Fruit fly (Drosophila melanogaster) whole organism, pupa: ENCODE data around the gene CG2712.

Source experiments
- CG10348 ChIP-seq: fragments of 200-800 bp; sonication (Bioruptor generic); IDR thresholded peaks from 2 replicates; pipeline ENCODE4 v1.3.6; 2022; ENCODE audit warnings: missing biosample characterization, missing genetic modification characterization
- CG12605 ChIP-seq: fragments of 200-800 bp; sonication (Bioruptor generic); IDR thresholded peaks from 2 replicates; pipeline ENCODE4 v1.3.6; 2022; ENCODE audit warnings: missing biosample characterization, missing genetic modification characterization
- CG13204 ChIP-seq: fragments of 200-800 bp; sonication (Bioruptor generic); optimal IDR thresholded peaks from 2 replicates; lab custom pipeline; 2018; ENCODE audit warnings: missing biosample characterization, mild to moderate bottlenecking, missing genetic modification characterization, moderate library complexity
- CG14655 ChIP-seq: fragments of 200-800 bp; sonication (Bioruptor generic); optimal IDR thresholded peaks from 3 replicates; lab custom pipeline; 2017; ENCODE audit warnings: mild to moderate bottlenecking, missing biosample characterization, missing genetic modification reagents, missing genetic modification characterization
- CG15710 ChIP-seq: fragments of 200-800 bp; sonication (Bioruptor generic); optimal IDR thresholded peaks from 2 replicates; lab custom pipeline; 2018; ENCODE audit warnings: missing biosample characterization, mild to moderate bottlenecking, missing genetic modification characterization, moderate library complexity
- CG17806 ChIP-seq: fragments of 200-800 bp; sonication (Bioruptor generic); optimal IDR thresholded peaks from 2 replicates; lab custom pipeline; 2018; ENCODE audit warnings: missing biosample characterization, mild to moderate bottlenecking, missing genetic modification characterization, moderate library complexity
- CG32121 ChIP-seq: fragments of 200-800 bp; sonication (Bioruptor generic); IDR thresholded peaks from 2 replicates; pipeline ENCODE4 v1.3.6; 2022; ENCODE audit warnings: missing biosample characterization, missing genetic modification characterization
- CG34367 ChIP-seq: fragments of 200-800 bp; sonication (Bioruptor generic); optimal IDR thresholded peaks from 2 replicates; lab custom pipeline; 2018; ENCODE audit warnings: missing biosample characterization, mild to moderate bottlenecking, missing genetic modification characterization
- CG4496 ChIP-seq: fragments of 200-800 bp; sonication (Bioruptor generic); IDR thresholded peaks from 3 replicates; pipeline ENCODE4 v1.3.6; 2022; ENCODE audit warnings: missing biosample characterization, missing genetic modification characterization
- CG8159 ChIP-seq: fragments of 200-800 bp; sonication (Bioruptor generic); optimal IDR thresholded peaks from 3 replicates; lab custom pipeline; 2018; ENCODE audit warnings: missing biosample characterization, mild to moderate bottlenecking, missing genetic modification characterization, moderate library complexity
- CG8301 ChIP-seq: fragments of 200-800 bp; sonication (Bioruptor generic); optimal IDR thresholded peaks from 2 replicates; lab custom pipeline; 2018; ENCODE audit warnings: missing biosample characterization, mild to moderate bottlenecking, missing genetic modification characterization
- CG9948 ChIP-seq: fragments of 200-800 bp; sonication (Bioruptor generic); optimal IDR thresholded peaks from 2 replicates; lab custom pipeline; 2018; ENCODE audit warnings: missing biosample characterization, mild to moderate bottlenecking, missing genetic modification characterization, moderate library complexity
- EcR ChIP-seq: fragments of 200-800 bp; sonication (Bioruptor generic); optimal IDR thresholded peaks from 3 replicates; lab custom pipeline; 2019; ENCODE audit warnings: missing biosample characterization, missing genetic modification characterization, mild to moderate bottlenecking, moderate library complexity, missing genetic modification reagents
- Ets98B ChIP-seq: fragments of 200-800 bp; sonication (Bioruptor generic); IDR thresholded peaks from 2 replicates; pipeline ENCODE4 v1.3.6; 2022; ENCODE audit warnings: missing biosample characterization, missing genetic modification characterization
- Pif1A ChIP-seq: fragments of 200-800 bp; sonication (Bioruptor generic); optimal IDR thresholded peaks from 3 replicates; lab custom pipeline; 2016; ENCODE audit warnings: missing biosample characterization, missing genetic modification characterization
- Pif1B ChIP-seq: fragments of 200-800 bp; sonication (Bioruptor generic); optimal IDR thresholded peaks from 3 replicates; lab custom pipeline; 2016; ENCODE audit warnings: missing biosample characterization, missing genetic modification characterization
- Snoo ChIP-seq: fragments of 200-800 bp; sonication (Bioruptor generic); optimal IDR thresholded peaks from 3 replicates; lab custom pipeline; 2017; ENCODE audit warnings: missing biosample characterization, mild to moderate bottlenecking, missing genetic modification characterization, inconsistent platforms
- fd96Ca ChIP-seq: fragments of 200-800 bp; sonication (Bioruptor generic); IDR thresholded peaks from 3 replicates; pipeline ENCODE4 v1.3.6; 2022; ENCODE audit warnings: missing biosample characterization, missing genetic modification characterization
- rn ChIP-seq: fragments of 200-800 bp; sonication (Bioruptor generic); IDR thresholded peaks from 2 replicates; pipeline ENCODE4 v1.3.6; 2022; ENCODE audit warnings: missing biosample characterization, missing genetic modification characterization

CG2712 gene

dm6 chrX:2765440-2765839 lies 33.2 kb downstream of the CG2712 start:
- TF ChIP-seq Snoo (tag; lab: Kevin White, UChicago): no peak
- no peak for TF ChIP-seq CG17806
- TF ChIP-seq Pif1A: no peak
- TF ChIP-seq CG4496 (GFP tag; lab: Robert Waterston, UW): no peak
- TF ChIP-seq CG15710: no peak
- no peak for TF ChIP-seq CG13204 (GFP tag; lab: Kevin White, UChicago)
- TF ChIP-seq CG8159 (tag; lab: Kevin White, UChicago): no peak
- TF ChIP-seq CG32121 (GFP tag; lab: Robert Waterston, UW): no peak
- TF ChIP-seq Pif1B (GFP tag; lab: Kevin White, UChicago): no peak
- no peak for TF ChIP-seq fd96Ca (GFP tag; lab: Robert Waterston, UW)
- TF ChIP-seq CG8301 (tag; lab: Kevin White, UChicago): no peak
- TF ChIP-seq CG12605 (GFP tag; lab: Robert Waterston, UW): no peak
- TF ChIP-seq CG10348 (GFP tag; lab: Robert Waterston, UW): no peak
- no peak for TF ChIP-seq rn
- TF ChIP-seq CG34367 (tag; lab: Kevin White, UChicago): no peak
- TF ChIP-seq CG9948: no peak
- no peak for TF ChIP-seq Ets98B (GFP tag; lab: Robert Waterston, UW)
- no peak for TF ChIP-seq CG14655
- TF ChIP-seq EcR (GFP tag; lab: Kevin White, UChicago): no peak
